Worm (Caenorhabditis elegans) whole organism, midembryonic: ENCODE results near the gene sao-1.

ENCODE experiments used
- T22C8.4 ChIP-seq: fragments of 200-800 bp; sonication (Bioruptor generic); IDR thresholded peaks from 2 replicates; pipeline ENCODE4 v1.3.6; 2022; ENCODE audit warnings: missing genetic modification characterization, missing compliant biosample characterization
- cog-1 ChIP-seq: sonication (generic microtip); optimal IDR thresholded peaks from 2 replicates; lab custom pipeline; 2016; ENCODE audit warnings: missing genetic modification characterization, missing compliant biosample characterization
- flt-1 ChIP-seq: fragments of 200-800 bp; sonication (Bioruptor generic); IDR thresholded peaks from 2 replicates; pipeline ENCODE4 v1.3.6; 2022; ENCODE audit warnings: missing genetic modification characterization, missing compliant biosample characterization
- klf-2 ChIP-seq: fragments of 200-800 bp; sonication (Bioruptor generic); conservative IDR thresholded peaks from 2 replicates; pipeline ENCODE4 v1.3.6; 2022; ENCODE audit warnings: missing genetic modification reagents, missing genetic modification characterization, missing compliant biosample characterization
- med-1 ChIP-seq: sonication (generic microtip); optimal IDR thresholded peaks from 2 replicates; lab custom pipeline; 2017; ENCODE audit warnings: missing genetic modification characterization, mild to moderate bottlenecking, missing compliant biosample characterization, antibody characterized with exemption, missing genetic modification reagents; ENCODE audit not compliant: insufficient read depth
- ref-1 ChIP-seq: fragments of 200-800 bp; sonication (Bioruptor generic); conservative IDR thresholded peaks from 2 replicates; pipeline ENCODE4 v1.3.6; 2022; ENCODE audit warnings: missing genetic modification reagents, missing genetic modification characterization, missing compliant biosample characterization
- tab-1 ChIP-seq: fragments of 200-800 bp; sonication (Bioruptor generic); IDR thresholded peaks from 2 replicates; pipeline ENCODE4 v1.3.6; 2022; ENCODE audit warnings: missing genetic modification characterization, missing compliant biosample characterization
- ztf-23 ChIP-seq: fragments of 200-800 bp; sonication (Bioruptor generic); IDR thresholded peaks from 2 replicates; pipeline ENCODE4 v1.3.6; 2022; ENCODE audit warnings: missing genetic modification reagents, missing genetic modification characterization, missing compliant biosample characterization
- ztf-29 ChIP-seq: fragments of 200-800 bp; sonication (Bioruptor generic); IDR thresholded peaks from 2 replicates; pipeline ENCODE4 v1.3.6; 2022; ENCODE audit warnings: missing genetic modification reagents, missing genetic modification characterization, missing compliant biosample characterization

Gene sao-1

DNA sequence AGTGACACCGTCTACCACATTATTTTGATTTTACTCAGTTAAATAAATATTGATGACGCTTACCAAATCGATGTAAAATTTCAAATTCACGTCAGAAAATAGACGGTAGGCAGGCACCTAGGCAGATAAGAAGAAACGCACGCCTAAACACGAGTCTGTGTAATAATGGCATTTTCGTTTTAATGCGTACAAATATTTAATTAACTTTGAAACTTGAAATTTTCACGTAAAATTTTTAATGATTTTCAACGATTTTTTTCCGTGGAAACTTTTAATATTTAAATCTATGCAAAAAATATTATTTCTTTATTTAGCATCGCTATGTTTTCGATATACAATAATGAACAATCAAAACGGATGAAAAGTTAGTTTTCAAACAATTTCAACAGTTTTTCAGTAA is 32.5 kb upstream of the sao-1 start, which contains the start of gene C06B3.16:
TSS of gene C06B3.16 (plus strand) at position 301 of the 400 bp plus-strand sequence.
- no peak for TF ChIP-seq ref-1 (GFP tag; lab: Robert Waterston, UW)
- no peak for TF ChIP-seq med-1 (GFP tag; lab: Kevin White, UChicago)
- TF ChIP-seq flt-1: no peak
- TF ChIP-seq ztf-29 (GFP tag; lab: Robert Waterston, UW): no peak
- TF ChIP-seq ztf-23 (GFP tag; lab: Robert Waterston, UW): no peak

ce11 chrV:13931952-13932351 is 31.8 kb upstream of the sao-1 start:
- no peak for TF ChIP-seq ztf-23 (GFP tag; lab: Robert Waterston, UW)
- TF ChIP-seq cog-1 (tag; lab: Kevin White, UChicago): no peak
- TF ChIP-seq med-1 (GFP tag; lab: Kevin White, UChicago): no peak
- no peak for TF ChIP-seq ztf-29 (GFP tag; lab: Robert Waterston, UW)
- no peak for TF ChIP-seq klf-2 (GFP tag; lab: Robert Waterston, UW)
- no peak for TF ChIP-seq ref-1 (GFP tag; lab: Robert Waterston, UW)
- TF ChIP-seq T22C8.4 (GFP tag; lab: Robert Waterston, UW): no peak
- no peak for TF ChIP-seq flt-1
- no peak for TF ChIP-seq tab-1 (GFP tag; lab: Robert Waterston, UW)

- no peak for TF ChIP-seq cog-1 (tag; lab: Kevin White, UChicago)
- TF ChIP-seq ztf-29 (GFP tag; lab: Robert Waterston, UW): no peak
- TF ChIP-seq klf-2 (GFP tag; lab: Robert Waterston, UW): no peak
- TF ChIP-seq med-1 (GFP tag; lab: Kevin White, UChicago): no peak
- TF ChIP-seq flt-1: no peak
- no peak for TF ChIP-seq ref-1 (GFP tag; lab: Robert Waterston, UW)
- no peak for TF ChIP-seq ztf-23 (GFP tag; lab: Robert Waterston, UW)
Observed at ce11 chrV:13934545-13934944, 29.2 kb upstream of the sao-1 start, which contains the start of gene R10D12.1. R10D12.1 (minus strand) TSS chrV:13934645.

ce11 chrV:13935423-13935822 is 28.3 kb upstream of the sao-1 start:
- no peak for TF ChIP-seq cog-1 (tag; lab: Kevin White, UChicago)
- TF ChIP-seq ztf-23 (GFP tag; lab: Robert Waterston, UW): no peak
- no peak for TF ChIP-seq ztf-29 (GFP tag; lab: Robert Waterston, UW)
- TF ChIP-seq ref-1 (GFP tag; lab: Robert Waterston, UW): no peak
- no peak for TF ChIP-seq med-1 (GFP tag; lab: Kevin White, UChicago)
- no peak for TF ChIP-seq flt-1
- no peak for TF ChIP-seq klf-2 (GFP tag; lab: Robert Waterston, UW)
- no peak for TF ChIP-seq T22C8.4 (GFP tag; lab: Robert Waterston, UW)
- TF ChIP-seq tab-1 (GFP tag; lab: Robert Waterston, UW): no peak

ce11 chrV:13936052-13936451 is 27.7 kb upstream of the sao-1 start:
- TF ChIP-seq klf-2 (GFP tag; lab: Robert Waterston, UW) (no peak), ztf-29 (GFP tag; lab: Robert Waterston, UW) (no peak), cog-1 (tag; lab: Kevin White, UChicago) (no peak), tab-1 (GFP tag; lab: Robert Waterston, UW) (no peak), med-1 (GFP tag; lab: Kevin White, UChicago) (no peak), T22C8.4 (GFP tag; lab: Robert Waterston, UW) (no peak), ztf-23 (GFP tag; lab: Robert Waterston, UW) (no peak), flt-1 (no peak)

ce11 chrV:13936850-13937249 is 26.9 kb upstream of the sao-1 start, which contains the start of gene srw-145:
srw-145 (plus strand) TSS chrV:13937150.
- TF ChIP-seq tab-1 (GFP tag; lab: Robert Waterston, UW) (no peak), T22C8.4 (GFP tag; lab: Robert Waterston, UW) (no peak), ztf-23 (GFP tag; lab: Robert Waterston, UW) (no peak), cog-1 (tag; lab: Kevin White, UChicago) (no peak), flt-1 (no peak), med-1 (GFP tag; lab: Kevin White, UChicago) (no peak), ref-1 (GFP tag; lab: Robert Waterston, UW) (no peak), klf-2 (GFP tag; lab: Robert Waterston, UW) (no peak), ztf-29 (GFP tag; lab: Robert Waterston, UW) (no peak)

DNA sequence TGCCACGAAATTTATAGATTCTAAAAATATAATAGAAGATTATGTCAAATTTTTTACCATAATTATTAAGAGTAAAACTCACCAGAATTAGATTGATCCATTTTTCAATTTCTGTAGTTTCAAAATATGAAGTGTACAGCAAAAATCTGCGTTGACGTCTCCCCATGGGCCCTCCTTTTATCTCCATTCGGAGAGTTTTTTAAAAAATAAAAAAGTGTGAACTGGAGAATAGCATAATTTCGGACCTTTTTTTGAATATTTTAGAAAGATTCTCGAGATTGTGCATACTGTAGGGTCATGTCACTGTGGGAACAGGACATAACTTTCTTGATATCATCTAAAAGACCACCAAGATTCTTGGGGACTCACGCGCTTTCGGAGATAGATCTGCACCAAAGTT is 21.6 kb upstream of the sao-1 start, which contains the start of gene dpr-1:
TSS of gene dpr-1 (minus strand) at position 101 of the 400 bp plus-strand sequence.
- TF ChIP-seq ztf-23 (GFP tag; lab: Robert Waterston, UW): no peak
- no peak for TF ChIP-seq T22C8.4 (GFP tag; lab: Robert Waterston, UW)
- TF ChIP-seq klf-2 (GFP tag; lab: Robert Waterston, UW): no peak
- no peak for TF ChIP-seq ref-1 (GFP tag; lab: Robert Waterston, UW)
- no peak for TF ChIP-seq cog-1 (tag; lab: Kevin White, UChicago)
- TF ChIP-seq tab-1 (GFP tag; lab: Robert Waterston, UW): no peak
- no peak for TF ChIP-seq flt-1
- no peak for TF ChIP-seq med-1 (GFP tag; lab: Kevin White, UChicago)
- no peak for TF ChIP-seq ztf-29 (GFP tag; lab: Robert Waterston, UW)

ce11 chrV:13946385-13947019 is 17.2 kb upstream of the sao-1 start, which contains the start of the genes srx-10 and clec-226:
srx-10 (minus strand) TSS chrV:13946485.
clec-226 (plus strand) TSS chrV:13946969.
- TF ChIP-seq ztf-23 (GFP tag; lab: Robert Waterston, UW) (no peak), cog-1 (tag; lab: Kevin White, UChicago) (no peak), klf-2 (GFP tag; lab: Robert Waterston, UW) (no peak), flt-1 (no peak), ztf-29 (GFP tag; lab: Robert Waterston, UW) (no peak), med-1 (GFP tag; lab: Kevin White, UChicago) (no peak), tab-1 (GFP tag; lab: Robert Waterston, UW) (no peak), ref-1 (GFP tag; lab: Robert Waterston, UW) (no peak), T22C8.4 (GFP tag; lab: Robert Waterston, UW) (no peak)

- no peak for TF ChIP-seq ztf-29 (GFP tag; lab: Robert Waterston, UW)
- no peak for TF ChIP-seq klf-2 (GFP tag; lab: Robert Waterston, UW)
Observed at ce11 chrV:13949010-13949409, 14.7 kb upstream of the sao-1 start, which contains the start of gene R10D12.6. R10D12.6 (plus strand) TSS chrV:13949310.
